Fruit fly (Drosophila melanogaster): ENCODE results near the gene CG8664.

The CG8664 gene

dm6 chrX:17305544-17305943, 23.0 kb upstream of the CG8664 start (continued):
- TF ChIP-seq CG9727 (GFP tag; optimal IDR thresholded peaks at IDR 0.05) (no peak), salm (tag; optimal IDR thresholded peaks at IDR 0.05) (no peak), CG31441 (GFP tag; IDR thresholded peaks at IDR 0.05) (0 out of 2 replicates have a peak, but pooled peaks have one; percentile 16), Pdp1 (GFP tag; optimal IDR thresholded peaks at IDR 0.05) (peak in 1 of 2 experiments; percentile 96), CG6791 (GFP tag; IDR thresholded peaks at IDR 0.05; ENCODE audit: partially characterized antibody) (peak; percentile 82), fd96Cb (tag; optimal IDR thresholded peaks at IDR 0.05) (no peak), Eip74EF (GFP tag; optimal IDR thresholded peaks at IDR 0.05) (no peak), inv (GFP tag; IDR thresholded peaks at IDR 0.05; ENCODE audit: partially characterized antibody) (no peak), tin (GFP tag; optimal IDR thresholded peaks at IDR 0.05) (no peak), Abd-B (GFP tag; optimal IDR thresholded peaks at IDR 0.05) (peak; percentile 76), Nf-YA (GFP tag; IDR thresholded peaks at IDR 0.05) (no peak), CG34224 (GFP tag; IDR thresholded peaks at IDR 0.05; ENCODE audit: partially characterized antibody) (peak; percentile 85), CG11398 (GFP tag; optimal IDR thresholded peaks at IDR 0.05) (no peak), CG8089 (GFP tag; optimal IDR thresholded peaks at IDR 0.05) (no peak), Lhr (GFP tag; optimal IDR thresholded peaks at IDR 0.05) (peak; percentile 93), CG33213 (GFP tag; optimal IDR thresholded peaks at IDR 0.05) (peak; percentile 67), dm (GFP tag; optimal IDR thresholded peaks at IDR 0.05) (peak; percentile 70), CG14860 (GFP tag; IDR thresholded peaks at IDR 0.05; ENCODE audit: partially characterized antibody) (no peak), CG10565 (GFP tag; optimal IDR thresholded peaks at IDR 0.05) (no peak), sug (tag; optimal IDR thresholded peaks at IDR 0.05) (peak; percentile 1), CG10267 (tag; optimal IDR thresholded peaks at IDR 0.05) (peak; percentile 39), YL-1 (GFP tag; optimal IDR thresholded peaks at IDR 0.05) (peak; percentile 34), CG7786 (GFP tag; optimal IDR thresholded peaks at IDR 0.05) (no peak), Fer1 (GFP tag; optimal IDR thresholded peaks at IDR 0.05) (no peak), hbn (GFP tag; IDR thresholded peaks at IDR 0.05; ENCODE audit: partially characterized antibody) (peak; percentile 76), Nf-YC (tag; optimal IDR thresholded peaks at IDR 0.05) (peak; percentile 6), HLH4C (GFP tag; IDR thresholded peaks at IDR 0.05; ENCODE audit: partially characterized antibody) (peak; percentile 46; the same call in 2 of the 3 replicates), Ets65A (GFP tag) (no peak), phol (tag; optimal IDR thresholded peaks at IDR 0.05) (peak; percentile 25), CG17912 (GFP tag; optimal IDR thresholded peaks at IDR 0.05) (peak; percentile 35), CG11504 (tag; optimal IDR thresholded peaks at IDR 0.05) (peak; percentile 5), CG15601 (tag; optimal IDR thresholded peaks at IDR 0.05) (peak; percentile 17)

dm6 chrX:17302202-17303061, 19.9 kb upstream of the CG8664 start:
- TF ChIP-seq gcm (GFP tag; optimal IDR thresholded peaks at IDR 0.05) (peak; percentile 56), nom (GFP tag; optimal IDR thresholded peaks at IDR 0.05) (peak; percentile 30), CG17361 (GFP tag; IDR thresholded peaks at IDR 0.05) (0 out of 3 replicates have a peak, but pooled peaks have one; percentile 10), HLH54F (GFP tag; optimal IDR thresholded peaks at IDR 0.05) (no peak), dm (GFP tag; optimal IDR thresholded peaks at IDR 0.05) (peak; percentile 18), CG2199 (GFP tag; IDR thresholded peaks at IDR 0.05) (no peak), sd (tag; optimal IDR thresholded peaks at IDR 0.05) (peak; percentile 13), Jarid2 (GFP tag; optimal IDR thresholded peaks at IDR 0.05) (peak; percentile 36), CG8924 (tag; optimal IDR thresholded peaks at IDR 0.05) (no peak), dimm (GFP tag; IDR thresholded peaks at IDR 0.05) (no peak), CG15479 (GFP tag; optimal IDR thresholded peaks at IDR 0.05) (peak; percentile 22), Sry-δ (GFP tag; optimal IDR thresholded peaks at IDR 0.05) (peak; percentile 13), hkb (optimal IDR thresholded peaks at IDR 0.05) (no peak), hkb (GFP tag; IDR thresholded peaks at IDR 0.05) (0 out of 2 replicates have a peak, but pooled peaks have one; percentile 28), Med (GFP tag) (peak; percentile 72), sens (GFP tag) (peak; percentile 59), nmo (GFP tag; optimal IDR thresholded peaks at IDR 0.05) (peak; percentile 2), ATbp (GFP tag; optimal IDR thresholded peaks at IDR 0.05) (no peak)
